Fruit fly (Drosophila melanogaster) whole organism, embryonic: ENCODE results near the gene Ppcs.

Experiments
- Ada2b ChIP-seq: fragments of 200-800 bp; sonication (Bioruptor generic); IDR thresholded peaks from 2 replicates; pipeline ENCODE4 v1.3.6; 2022; ENCODE audit warnings: missing biosample characterization, missing genetic modification characterization
- Antp ChIP-seq: fragments of 200-800 bp; sonication (Bioruptor generic); optimal IDR thresholded peaks from 3 replicates; lab custom pipeline; 2016; ENCODE audit warnings: missing biosample characterization, missing genetic modification characterization
- Atf3 ChIP-seq: fragments of 200-800 bp; sonication (Bioruptor generic); optimal IDR thresholded peaks from 3 replicates; lab custom pipeline; 2016; ENCODE audit warnings: missing biosample characterization, missing genetic modification characterization
- Bteb2 ChIP-seq: fragments of 200-800 bp; sonication (Bioruptor generic); optimal IDR thresholded peaks from 2 replicates; lab custom pipeline; 2016; ENCODE audit warnings: missing biosample characterization, missing genetic modification characterization
- CG10267 ChIP-seq: fragments of 200-800 bp; sonication (Bioruptor generic); optimal IDR thresholded peaks from 2 replicates; lab custom pipeline; 2018; ENCODE audit warnings: missing biosample characterization, mild to moderate bottlenecking, missing genetic modification characterization, moderate library complexity
- CG10431 ChIP-seq: fragments of 200-800 bp; sonication (Bioruptor generic); optimal IDR thresholded peaks from 3 replicates; lab custom pipeline; 2018; ENCODE audit warnings: missing biosample characterization, mild to moderate bottlenecking, missing genetic modification characterization
- CG10543 ChIP-seq: fragments of 200-800 bp; sonication (Bioruptor generic); optimal IDR thresholded peaks from 3 replicates; lab custom pipeline; 2017; ENCODE audit warnings: missing biosample characterization, mild to moderate bottlenecking, missing genetic modification characterization, moderate library complexity
- CG11093 ChIP-seq: fragments of 200-800 bp; sonication (Bioruptor generic); IDR thresholded peaks from 3 replicates; pipeline ENCODE4 v1.3.6; 2022; ENCODE audit warnings: missing biosample characterization, missing genetic modification characterization
- CG12071 ChIP-seq: fragments of 200-800 bp; sonication (Bioruptor generic); optimal IDR thresholded peaks from 3 replicates; lab custom pipeline; 2018; ENCODE audit warnings: missing biosample characterization, mild to moderate bottlenecking, missing genetic modification characterization
- CG12744 ChIP-seq: fragments of 200-800 bp; sonication (Bioruptor generic); optimal IDR thresholded peaks from 2 replicates; lab custom pipeline; 2016; ENCODE audit warnings: missing biosample characterization, missing genetic modification characterization
- CG14050 ChIP-seq: fragments of 200-800 bp; sonication (Bioruptor generic); IDR thresholded peaks from 3 replicates; pipeline ENCODE4 v1.3.6; 2022; ENCODE audit warnings: missing biosample characterization, missing genetic modification characterization
- CG14667 ChIP-seq: fragments of 200-800 bp; sonication (Bioruptor generic); IDR thresholded peaks from 2 replicates; pipeline ENCODE4 v1.3.6; 2022; ENCODE audit warnings: missing biosample characterization, missing genetic modification characterization
- CG14710 ChIP-seq: fragments of 200-800 bp; sonication (Bioruptor generic); optimal IDR thresholded peaks from 3 replicates; lab custom pipeline; 2019; ENCODE audit warnings: missing biosample characterization, mild to moderate bottlenecking, missing genetic modification characterization, moderate library complexity
- CG15269 ChIP-seq: fragments of 200-800 bp; sonication (Bioruptor generic); optimal IDR thresholded peaks from 2 replicates; lab custom pipeline; 2018; ENCODE audit warnings: missing biosample characterization, mild to moderate bottlenecking, missing genetic modification characterization, moderate library complexity
- CG17568 ChIP-seq: fragments of 200-800 bp; sonication (Bioruptor generic); optimal IDR thresholded peaks from 2 replicates; lab custom pipeline; 2018; ENCODE audit warnings: missing biosample characterization, mild to moderate bottlenecking, missing genetic modification characterization, moderate library complexity
- CG18619 ChIP-seq: fragments of 200-800 bp; sonication (Bioruptor generic); optimal IDR thresholded peaks from 3 replicates; lab custom pipeline; 2017; ENCODE audit warnings: missing biosample characterization, mild to moderate bottlenecking, missing genetic modification characterization
- CG32532 ChIP-seq: fragments of 200-800 bp; sonication (Bioruptor generic); IDR thresholded peaks from 2 replicates; pipeline ENCODE4 v1.3.6; 2022; ENCODE audit warnings: missing biosample characterization, missing genetic modification characterization
- CG3726 ChIP-seq: fragments of 200-800 bp; sonication (Bioruptor generic); IDR thresholded peaks from 3 replicates; pipeline ENCODE4, ENCODE4 v1.3.6; 2022; ENCODE audit warnings: missing biosample characterization, missing genetic modification characterization
- CG4404 ChIP-seq: fragments of 200-800 bp; sonication (Bioruptor generic); IDR thresholded peaks from 2 replicates; pipeline ENCODE4 v1.3.6; 2022; ENCODE audit warnings: missing biosample characterization, missing genetic modification characterization
- CG4617 ChIP-seq: fragments of 200-800 bp; sonication (Bioruptor generic); optimal IDR thresholded peaks from 3 replicates; lab custom pipeline; 2016; ENCODE audit warnings: missing biosample characterization, missing genetic modification characterization, borderline replicate concordance
- CG5180 ChIP-seq: fragments of 200-800 bp; sonication (Bioruptor generic); optimal IDR thresholded peaks from 3 replicates; lab custom pipeline; 2017; ENCODE audit warnings: missing biosample characterization, missing genetic modification characterization, mild to moderate bottlenecking, moderate library complexity, missing genetic modification reagents
- CG6175 ChIP-seq: fragments of 200-800 bp; sonication (Bioruptor generic); IDR thresholded peaks from 3 replicates; pipeline ENCODE4 v1.3.6; 2022; ENCODE audit warnings: missing biosample characterization, missing genetic modification characterization
- Eip74EF ChIP-seq, 2 experiments: fragments of 200-800 bp in 1 of 2; fragments of >200 bp in 1 of 2; sonication (Bioruptor generic) in 1 of 2; optimal IDR thresholded peaks; 2 replicates each; lab custom pipeline; 2017 to 2019; ENCODE audit warnings: missing biosample characterization in 2 of 2, missing genetic modification characterization in 2 of 2, mild to moderate bottlenecking in 1 of 2, moderate library complexity in 1 of 2
- HHEX ChIP-seq: fragments of 200-800 bp; sonication (Bioruptor generic); optimal IDR thresholded peaks from 3 replicates; lab custom pipeline; 2017; ENCODE audit warnings: missing biosample characterization, mild to moderate bottlenecking, missing genetic modification characterization, missing genetic modification reagents
- Kr ChIP-seq: fragments of 200-800 bp; sonication (Bioruptor generic); optimal IDR thresholded peaks from 2 replicates; lab custom pipeline; 2017; ENCODE audit warnings: missing biosample characterization, mild to moderate bottlenecking, missing genetic modification characterization
- Lpt ChIP-seq: fragments of >200 bp; optimal IDR thresholded peaks from 2 replicates; lab custom pipeline; 2018; ENCODE audit warnings: missing biosample characterization, missing genetic modification characterization
- MTF-1 ChIP-seq: fragments of 200-800 bp; sonication (Bioruptor generic); optimal IDR thresholded peaks from 2 replicates; lab custom pipeline; 2018; ENCODE audit warnings: missing biosample characterization, mild to moderate bottlenecking, missing genetic modification characterization, borderline replicate concordance
- Sin3A ChIP-seq: fragments of >200 bp; optimal IDR thresholded peaks from 2 replicates; lab custom pipeline; 2018
- Sox102F ChIP-seq: fragments of 200-800 bp; sonication (Bioruptor generic); optimal IDR thresholded peaks from 2 replicates; lab custom pipeline; 2018; ENCODE audit warnings: missing biosample characterization, mild to moderate bottlenecking, missing genetic modification characterization, moderate library complexity
- Sry-δ ChIP-seq: fragments of 200-800 bp; sonication (Bioruptor generic); optimal IDR thresholded peaks from 2 replicates; lab custom pipeline; 2016; ENCODE audit warnings: missing biosample characterization, missing genetic modification characterization
- aop ChIP-seq: fragments of 200-800 bp; sonication (Bioruptor generic); IDR thresholded peaks from 2 replicates; pipeline ENCODE4 v1.3.6; 2022; ENCODE audit warnings: missing biosample characterization, missing genetic modification characterization
- ap ChIP-seq: fragments of 200-800 bp; sonication (Bioruptor generic); IDR thresholded peaks from 2 replicates; pipeline ENCODE4 v1.3.6; 2022; ENCODE audit warnings: missing biosample characterization, missing genetic modification characterization
- br ChIP-seq: fragments of >200 bp; optimal IDR thresholded peaks from 2 replicates; lab custom pipeline; 2017
- crc ChIP-seq: fragments of 200-800 bp; sonication (Bioruptor generic); optimal IDR thresholded peaks from 2 replicates; lab custom pipeline; 2016; ENCODE audit warnings: missing biosample characterization, missing genetic modification characterization
- dan ChIP-seq: fragments of 200-800 bp; sonication (Bioruptor generic); IDR thresholded peaks from 2 replicates; pipeline ENCODE4 v1.3.6; 2022; ENCODE audit warnings: missing biosample characterization, missing genetic modification characterization
- danr ChIP-seq: fragments of 200-800 bp; sonication (Bioruptor generic); IDR thresholded peaks from 2 replicates; pipeline ENCODE4 v1.3.6; 2022; ENCODE audit warnings: missing biosample characterization, missing genetic modification characterization
- disco-r ChIP-seq: fragments of 200-800 bp; sonication (Bioruptor generic); optimal IDR thresholded peaks from 2 replicates; lab custom pipeline; 2016; ENCODE audit warnings: missing biosample characterization, missing genetic modification characterization
- esg ChIP-seq: fragments of 200-800 bp; sonication (Bioruptor generic); conservative IDR thresholded peaks from 2 replicates; pipeline ENCODE4 v1.3.6; 2022; ENCODE audit warnings: missing biosample characterization, missing genetic modification characterization
- fd96Cb ChIP-seq: fragments of 200-800 bp; sonication (Bioruptor generic); optimal IDR thresholded peaks from 2 replicates; lab custom pipeline; 2018; ENCODE audit warnings: missing biosample characterization, mild to moderate bottlenecking, missing genetic modification characterization, moderate library complexity
- ftz-f1 ChIP-seq: fragments of 200-800 bp; sonication (Bioruptor generic); optimal IDR thresholded peaks from 2 replicates; lab custom pipeline; 2016; ENCODE audit warnings: missing biosample characterization, missing genetic modification characterization
- gem ChIP-seq: fragments of 200-800 bp; sonication (Bioruptor generic); optimal IDR thresholded peaks from 2 replicates; lab custom pipeline; 2019; ENCODE audit warnings: missing biosample characterization, mild to moderate bottlenecking, missing genetic modification characterization, moderate library complexity
- grau ChIP-seq: fragments of 200-800 bp; optimal IDR thresholded peaks from 3 replicates; lab custom pipeline; 2019; ENCODE audit warnings: missing biosample characterization, mild to moderate bottlenecking, missing genetic modification characterization, moderate library complexity
- gsb ChIP-seq: fragments of 200-800 bp; sonication (Bioruptor generic); IDR thresholded peaks from 2 replicates; pipeline ENCODE4 v1.3.6; 2022; ENCODE audit warnings: missing biosample characterization, missing genetic modification characterization
- gsb-n ChIP-seq: fragments of 200-800 bp; sonication (Bioruptor generic); optimal IDR thresholded peaks from 3 replicates; lab custom pipeline; 2018; ENCODE audit warnings: missing biosample characterization, mild to moderate bottlenecking, missing genetic modification characterization
- ham ChIP-seq: fragments of 200-800 bp; sonication (Bioruptor generic); IDR thresholded peaks from 2 replicates; pipeline ENCODE4 v1.3.6; 2022; ENCODE audit warnings: missing biosample characterization, missing genetic modification characterization
- kni ChIP-seq: fragments of 200-800 bp; sonication (Bioruptor generic); optimal IDR thresholded peaks from 3 replicates; lab custom pipeline; 2017; ENCODE audit warnings: mild to moderate bottlenecking, missing biosample characterization, missing genetic modification reagents, missing genetic modification characterization
- mld ChIP-seq: fragments of 200-800 bp; sonication (Bioruptor generic); IDR thresholded peaks from 3 replicates; pipeline ENCODE4 v1.3.6; 2022; ENCODE audit warnings: missing biosample characterization, missing genetic modification characterization; ENCODE audit not compliant: partially characterized antibody
- org-1 ChIP-seq: fragments of 200-800 bp; sonication (Bioruptor generic); optimal IDR thresholded peaks from 2 replicates; lab custom pipeline; 2017; ENCODE audit warnings: missing biosample characterization, missing genetic modification characterization
- prd ChIP-seq, 3 experiments: fragments of >200 bp in 2 of 3; fragments of 200-800 bp in 1 of 3; sonication (Bioruptor generic) in 1 of 3; optimal IDR thresholded peaks in 2 of 3; IDR thresholded peaks in 1 of 3; 2 replicates in 2 of 3; 3 replicates in 1 of 3; pipeline versions ENCODE4 v1.3.6 to Lab custom; 2017 to 2022; ENCODE audit warnings: missing biosample characterization in 1 of 3, missing genetic modification characterization in 1 of 3
- wdn ChIP-seq: fragments of 200-800 bp; sonication (Bioruptor generic); IDR thresholded peaks from 2 replicates; pipeline ENCODE4 v1.3.6; 2022; ENCODE audit warnings: missing biosample characterization, missing genetic modification characterization

Gene Ppcs

DNA sequence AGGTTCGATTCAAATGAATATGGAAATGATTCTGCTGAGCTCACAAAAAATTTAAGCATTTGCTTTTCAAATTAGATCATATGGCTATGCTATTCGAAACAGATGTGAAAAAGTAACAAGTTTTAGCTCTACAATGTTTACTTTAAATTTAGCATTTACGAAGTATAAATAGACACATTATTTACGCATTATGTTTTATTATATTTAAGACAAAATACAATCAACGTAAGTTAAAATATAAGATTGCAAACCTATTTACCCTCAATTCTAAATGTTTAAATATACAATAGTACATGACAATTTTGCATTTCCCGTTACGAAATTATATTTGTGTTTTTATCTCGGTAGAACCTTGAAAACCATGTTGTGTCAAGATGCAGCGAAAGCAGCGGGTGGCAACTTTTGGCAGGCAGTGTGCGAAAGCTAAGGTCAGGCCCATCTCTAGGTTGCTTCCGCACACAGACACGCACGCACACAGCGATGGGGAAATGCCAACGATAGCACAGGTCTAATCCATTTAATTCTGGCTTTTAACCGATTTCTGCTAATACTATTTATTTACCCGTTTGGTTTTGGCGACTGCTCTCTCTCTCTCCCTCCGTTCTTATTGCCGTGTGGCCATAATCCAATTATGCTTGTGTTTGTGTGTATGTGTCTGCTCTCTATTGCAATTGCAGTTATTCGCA is 54.4 kb downstream of the Ppcs start (continued):
- no peak for TF ChIP-seq disco-r (GFP tag; lab: Kevin White, UChicago)
- TF ChIP-seq mld (GFP tag; lab: Robert Waterston, UW) = no peak
- peak; percentile 54 for TF ChIP-seq Sry-δ (GFP tag; lab: Kevin White, UChicago)
- no peak for TF ChIP-seq prd (optimal IDR thresholded peaks at IDR 0.05; lab: Kevin White, UChicago)
- TF ChIP-seq prd (GFP tag; IDR thresholded peaks at IDR 0.05; lab: Robert Waterston, UW) = no peak
- peak; percentile 39; the same call in 1 of the 3 replicates for TF ChIP-seq CG11093
- TF ChIP-seq grau = peak; percentile 33
- peak; percentile 24 for TF ChIP-seq CG15269 (tag; lab: Kevin White, UChicago)
- no peak for TF ChIP-seq CG12744 (GFP tag; lab: Kevin White, UChicago)
- no peak for TF ChIP-seq CG14050
- TF ChIP-seq dan (GFP tag; lab: Robert Waterston, UW) = no peak
- TF ChIP-seq Eip74EF (GFP tag; optimal IDR thresholded peaks at IDR 0.05; lab: Kevin White, UChicago) = peak in 1 of 2 experiments; percentile 32
- peak; percentile 0 for TF ChIP-seq org-1 (GFP tag; lab: Kevin White, UChicago)
- no peak for TF ChIP-seq esg (GFP tag; lab: Robert Waterston, UW)
- no peak for TF ChIP-seq CG14667
- TF ChIP-seq ham = no peak
- TF ChIP-seq fd96Cb (tag; lab: Kevin White, UChicago) = peak; percentile 1
- TF ChIP-seq MTF-1 = no peak
- no peak for TF ChIP-seq Sin3A (lab: Kevin White, UChicago)
- no peak for TF ChIP-seq Bteb2 (GFP tag; lab: Kevin White, UChicago)
- TF ChIP-seq Atf3 (GFP tag; lab: Kevin White, UChicago) = no peak
- peak; percentile 7 for TF ChIP-seq CG14710 (tag; lab: Kevin White, UChicago)
- TF ChIP-seq gsb-n = no peak
- peak; percentile 19 for TF ChIP-seq HHEX (GFP tag; lab: Kevin White, UChicago)
- TF ChIP-seq CG10431 (GFP tag; lab: Kevin White, UChicago) = no peak
- TF ChIP-seq Ada2b (GFP tag; lab: Robert Waterston, UW) = no peak
- TF ChIP-seq kni (GFP tag; lab: Kevin White, UChicago) = no peak
- no peak for TF ChIP-seq CG4617 (GFP tag; lab: Kevin White, UChicago)
- no peak for TF ChIP-seq ap (GFP tag; lab: Robert Waterston, UW)
- TF ChIP-seq crc (GFP tag; lab: Kevin White, UChicago) = no peak
- peak; percentile 25 for TF ChIP-seq CG18619
- peak; percentile 49 for TF ChIP-seq gem (tag; lab: Kevin White, UChicago)
- no peak for TF ChIP-seq Kr (GFP tag; lab: Kevin White, UChicago)
- TF ChIP-seq CG17568 (GFP tag; lab: Kevin White, UChicago) = no peak
- no peak for TF ChIP-seq CG10543 (GFP tag; lab: Kevin White, UChicago)
- no peak for TF ChIP-seq Antp
- TF ChIP-seq wdn = no peak
- peak; percentile 55 for TF ChIP-seq CG5180
- no peak for TF ChIP-seq danr
- TF ChIP-seq ftz-f1 = no peak
- peak; percentile 10 for TF ChIP-seq CG10267 (tag; lab: Kevin White, UChicago)
- TF ChIP-seq CG3726 = no peak
- peak; percentile 60; the same call in 1 of the 2 replicates for TF ChIP-seq CG32532 (GFP tag; lab: Robert Waterston, UW)
- TF ChIP-seq gsb (GFP tag; lab: Robert Waterston, UW) = no peak
- 0 out of 2 replicates have a peak, but pooled peaks have one; percentile 32 for TF ChIP-seq aop (GFP tag; lab: Robert Waterston, UW)
- TF ChIP-seq CG6175 = peak; percentile 54; the same call in 1 of the 3 replicates
- peak; percentile 28 for TF ChIP-seq CG12071 (GFP tag; lab: Kevin White, UChicago)
- no peak for TF ChIP-seq br
- peak; percentile 13 for TF ChIP-seq Sox102F (GFP tag; lab: Kevin White, UChicago)
- TF ChIP-seq Lpt = no peak
- no peak for TF ChIP-seq CG4404 (GFP tag; lab: Robert Waterston, UW)
